Worm (Caenorhabditis elegans): Measurements from ENCODE around the gene vps-11.

vps-11 gene

ce11 chrII:10798429-10798893 is 5.2 kb upstream of the vps-11 start, which contains the start of gene npp-19 (continued):
- TF ChIP-seq snpc-4 (tag; optimal IDR thresholded peaks at IDR 0.05) (no peak), sptf-1 (tag; optimal IDR thresholded peaks at IDR 0.05) (peak; percentile 59), pha-4 (tag; optimal IDR thresholded peaks at IDR 0.05) (peak; percentile 19), cnd-1 (tag; optimal IDR thresholded peaks at IDR 0.05) (no peak), ztf-11 (tag; optimal IDR thresholded peaks at IDR 0.05) (no peak)

- TF ChIP-seq blmp-1 (tag; optimal IDR thresholded peaks at IDR 0.05) (no peak), tbx-8 (GFP tag; optimal IDR thresholded peaks at IDR 0.05) (no peak), M03D4.4 (tag; optimal IDR thresholded peaks at IDR 0.05) (no peak), ham-2 (GFP tag; optimal IDR thresholded peaks at IDR 0.05) (no peak), lsy-2 (tag; optimal IDR thresholded peaks at IDR 0.05) (no peak), ceh-43 (GFP tag; optimal IDR thresholded peaks at IDR 0.05) (no peak), pha-4 (tag; optimal IDR thresholded peaks at IDR 0.05) (no peak), bed-3 (GFP tag; optimal IDR thresholded peaks at IDR 0.05) (no peak), unc-62 (GFP tag; optimal IDR thresholded peaks at IDR 0.05) (no peak)
Observed at ce11 chrII:10796194-10796593, 2.9 kb upstream of the vps-11 start, which contains the start of gene set-14. Gene set-14 (minus strand): TSS chrII:10796294.

ce11 chrII:10792611-10793010 is 682 bp downstream of the vps-11 start:
- no peak for TF ChIP-seq pha-4 (tag; optimal IDR thresholded peaks at IDR 0.05)
- TF ChIP-seq nhr-12 (tag; optimal IDR thresholded peaks at IDR 0.05), result no peak
- TF ChIP-seq snpc-4 (tag; optimal IDR thresholded peaks at IDR 0.05), result no peak
- no peak for TF ChIP-seq cnd-1 (tag; optimal IDR thresholded peaks at IDR 0.05)
- no peak for TF ChIP-seq unc-120 (tag; optimal IDR thresholded peaks at IDR 0.05; ENCODE audit: poor library complexity, severe bottlenecking)
- no peak for TF ChIP-seq bed-3 (GFP tag; optimal IDR thresholded peaks at IDR 0.05)
- no peak for TF ChIP-seq blmp-1 (tag; optimal IDR thresholded peaks at IDR 0.05)
- no peak for TF ChIP-seq ham-2 (GFP tag; optimal IDR thresholded peaks at IDR 0.05)
- no peak for TF ChIP-seq mep-1 (tag; optimal IDR thresholded peaks at IDR 0.05)
- TF ChIP-seq elt-1 (tag; optimal IDR thresholded peaks at IDR 0.05; ENCODE audit: borderline replicate concordance, insufficient read depth), result no peak
- no peak for TF ChIP-seq zip-8 (tag; optimal IDR thresholded peaks at IDR 0.05)
- TF ChIP-seq nhr-28 (tag; optimal IDR thresholded peaks at IDR 0.05), result no peak
- no peak for TF ChIP-seq drap-1 (GFP tag; optimal IDR thresholded peaks at IDR 0.05)
- no peak for TF ChIP-seq hlh-1 (tag; optimal IDR thresholded peaks at IDR 0.05)
- no peak for TF ChIP-seq unc-62 (GFP tag; optimal IDR thresholded peaks at IDR 0.05)
- no peak for TF ChIP-seq ceh-39 (tag; optimal IDR thresholded peaks at IDR 0.05)
- TF ChIP-seq lin-32 (GFP tag; optimal IDR thresholded peaks at IDR 0.05), result no peak

ce11 chrII:10787240-10787639 is 6.1 kb downstream of the vps-11 start, which contains the start of gene tag-209:
Gene tag-209 (plus strand): TSS chrII:10787312.
- TF ChIP-seq pha-4 (tag; optimal IDR thresholded peaks at IDR 0.05) (no peak), unc-62 (GFP tag; optimal IDR thresholded peaks at IDR 0.05) (no peak), ceh-39 (tag; optimal IDR thresholded peaks at IDR 0.05) (no peak), lin-32 (GFP tag; optimal IDR thresholded peaks at IDR 0.05) (no peak), elt-3 (tag; optimal IDR thresholded peaks at IDR 0.05) (no peak), nhr-12 (tag; optimal IDR thresholded peaks at IDR 0.05) (no peak), nhr-76 (tag; optimal IDR thresholded peaks at IDR 0.05) (no peak), elt-1 (tag; optimal IDR thresholded peaks at IDR 0.05; ENCODE audit: borderline replicate concordance, insufficient read depth) (no peak), unc-39 (tag; optimal IDR thresholded peaks at IDR 0.05) (no peak), blmp-1 (tag; optimal IDR thresholded peaks at IDR 0.05) (no peak), ces-1 (GFP tag; optimal IDR thresholded peaks at IDR 0.05) (no peak), ceh-43 (GFP tag; optimal IDR thresholded peaks at IDR 0.05) (no peak), lsy-2 (tag; optimal IDR thresholded peaks at IDR 0.05) (no peak), nhr-28 (tag; optimal IDR thresholded peaks at IDR 0.05) (no peak)

- TF ChIP-seq ceh-39 (tag; optimal IDR thresholded peaks at IDR 0.05), result no peak
- TF ChIP-seq lsy-2 (tag; optimal IDR thresholded peaks at IDR 0.05), result peak; percentile 22
- TF ChIP-seq nhr-237 (tag; optimal IDR thresholded peaks at IDR 0.05), result peak; percentile 6
- peak; percentile 59 for TF ChIP-seq nhr-2 (tag; optimal IDR thresholded peaks at IDR 0.05)
- TF ChIP-seq nhr-28 (tag; optimal IDR thresholded peaks at IDR 0.05), result no peak
- peak; percentile 33 for TF ChIP-seq hlh-1 (tag; optimal IDR thresholded peaks at IDR 0.05)
- TF ChIP-seq ces-1 (GFP tag; optimal IDR thresholded peaks at IDR 0.05), result peak; percentile 51
- TF ChIP-seq cnd-1 (tag; optimal IDR thresholded peaks at IDR 0.05), result peak; percentile 69
- TF ChIP-seq lin-32 (GFP tag; optimal IDR thresholded peaks at IDR 0.05), result peak; percentile 70
Observed at ce11 chrII:10784780-10785463, 8.4 kb downstream of the vps-11 start, which contains the start of gene cdl-1. Gene cdl-1 (plus strand): TSS chrII:10785452.

All from whole organism, mixed stage, embryonic.